ENCODE assay signal across 2 fruit fly cellular contexts in the genomic region with DNA sequence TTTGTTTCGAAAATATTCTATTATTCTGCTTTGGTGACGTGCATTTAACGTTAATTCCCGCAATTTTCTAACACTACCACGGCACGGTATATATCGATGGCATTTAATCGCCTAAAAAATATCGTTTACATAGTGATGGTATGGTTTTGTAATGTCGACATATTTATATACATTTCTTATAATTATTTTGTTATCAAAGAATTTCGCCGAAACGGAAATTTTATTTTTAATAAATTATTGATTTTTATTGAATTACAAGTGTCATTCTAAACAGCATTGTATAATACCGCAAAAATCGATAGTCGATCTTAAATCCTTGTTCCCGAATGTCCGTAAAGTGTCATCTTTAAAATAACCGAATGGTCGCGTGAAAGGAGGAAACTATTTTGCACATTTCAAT.
TF ChIP-seq lines count a peak whose summit lies in the region.

TSS of gene Sec20 (minus strand) at position 77 of the 400 bp plus-strand sequence.
TSS of gene dgrn (plus strand) at position 160 of the 400 bp plus-strand sequence.

TF ChIP-seq in whole organism, embryonic, 481 proteins besides CTCF, POLR2A, EP300 and RAD21 (continued from another document and continues in another):
- TF ChIP-seq Dfd (GFP tag; optimal IDR thresholded peaks at IDR 0.05; lab: Kevin White, UChicago) (no peak), CG2889 (GFP tag; IDR thresholded peaks at IDR 0.05; lab: Robert Waterston, UW) (no peak), CG12942 (GFP tag; optimal IDR thresholded peaks at IDR 0.05; lab: Kevin White, UChicago) (peak; percentile 59), NFAT (GFP tag; IDR thresholded peaks at IDR 0.05; lab: Robert Waterston, UW) (peak; percentile 74), CG5953 (GFP tag; IDR thresholded peaks at IDR 0.05; lab: Robert Waterston, UW) (0 out of 2 replicates have a peak, but pooled peaks have one; percentile 15), Hr39 (optimal IDR thresholded peaks at IDR 0.05; lab: Kevin White, UChicago) (no peak), Sry-β (GFP tag; optimal IDR thresholded peaks at IDR 0.05; lab: Kevin White, UChicago) (no peak), tio (GFP tag; optimal IDR thresholded peaks at IDR 0.05; lab: Kevin White, UChicago) (no peak), CG34376 (GFP tag; optimal IDR thresholded peaks at IDR 0.05; lab: Kevin White, UChicago) (peak; percentile 1), CG10979 (tag; optimal IDR thresholded peaks at IDR 0.05; lab: Kevin White, UChicago) (peak; percentile 64), dm (GFP tag; optimal IDR thresholded peaks at IDR 0.05; lab: Kevin White, UChicago) (peak; percentile 48), CG3847 (GFP tag; IDR thresholded peaks at IDR 0.05; lab: Robert Waterston, UW) (peak; percentile 77), Lpt (GFP tag; optimal IDR thresholded peaks at IDR 0.05; lab: Kevin White, UChicago) (no peak), corto (GFP tag; optimal IDR thresholded peaks at IDR 0.05; lab: Kevin White, UChicago) (peak; percentile 63), CG3281 (GFP tag; optimal IDR thresholded peaks at IDR 0.05; lab: Kevin White, UChicago) (peak; percentile 38), CG34224 (GFP tag; IDR thresholded peaks at IDR 0.05; lab: Robert Waterston, UW; ENCODE audit: partially characterized antibody) (peak; percentile 90), cas (GFP tag; IDR thresholded peaks at IDR 0.05; lab: Robert Waterston, UW) (no peak), ash1 (GFP tag; optimal IDR thresholded peaks at IDR 0.05; lab: Kevin White, UChicago) (no peak), CG6765 (GFP tag; optimal IDR thresholded peaks at IDR 0.05; lab: Kevin White, UChicago) (peak; percentile 9), pros (GFP tag; optimal IDR thresholded peaks at IDR 0.05; lab: Kevin White, UChicago) (no peak), ase (GFP tag; IDR thresholded peaks at IDR 0.05; lab: Robert Waterston, UW) (no peak; the same call in 2 of the 3 replicates), gcm (GFP tag; optimal IDR thresholded peaks at IDR 0.05; lab: Kevin White, UChicago) (peak; percentile 61), crol (GFP tag; IDR thresholded peaks at IDR 0.05; lab: Robert Waterston, UW) (no peak), luna (GFP tag; optimal IDR thresholded peaks at IDR 0.05; lab: Kevin White, UChicago) (no peak), CG11723 (GFP tag; optimal IDR thresholded peaks at IDR 0.05; lab: Kevin White, UChicago) (peak; percentile 19), H15 (GFP tag; IDR thresholded peaks at IDR 0.05; lab: Robert Waterston, UW) (no peak; the same call in 2 of the 3 replicates), CG4424 (GFP tag; optimal IDR thresholded peaks at IDR 0.05; lab: Kevin White, UChicago) (peak; percentile 74), btn (GFP tag; optimal IDR thresholded peaks at IDR 0.05; lab: Kevin White, UChicago) (no peak), CG6813 (GFP tag; optimal IDR thresholded peaks at IDR 0.05; lab: Kevin White, UChicago) (no peak), Antp (GFP tag; optimal IDR thresholded peaks at IDR 0.05; lab: Kevin White, UChicago) (no peak), Gsc (GFP tag; IDR thresholded peaks at IDR 0.05; lab: Robert Waterston, UW) (no peak), CG10543 (GFP tag; optimal IDR thresholded peaks at IDR 0.05; lab: Kevin White, UChicago) (peak; percentile 53), vnd (GFP tag; IDR thresholded peaks at IDR 0.05; lab: Robert Waterston, UW; ENCODE audit: partially characterized antibody) (peak; percentile 94), CG8765 (GFP tag; IDR thresholded peaks at IDR 0.05; lab: Robert Waterston, UW) (no peak), Ptx1 (GFP tag; IDR thresholded peaks at IDR 0.05; lab: Robert Waterston, UW) (peak; percentile 75), tx (GFP tag; optimal IDR thresholded peaks at IDR 0.05; lab: Kevin White, UChicago) (no peak), peb (GFP tag; IDR thresholded peaks at IDR 0.05; lab: Robert Waterston, UW) (no peak), pnt (GFP tag; optimal IDR thresholded peaks at IDR 0.05; lab: Kevin White, UChicago) (peak; percentile 11), CG18476 (GFP tag; optimal IDR thresholded peaks at IDR 0.05; lab: Kevin White, UChicago) (peak; percentile 52), lola (GFP tag; optimal IDR thresholded peaks at IDR 0.05; lab: Kevin White, UChicago) (peak in 1 of 3 experiments; percentile 69), Deaf1 (tag; optimal IDR thresholded peaks at IDR 0.05; lab: Kevin White, UChicago) (peak; percentile 63), z (GFP tag; IDR thresholded peaks at IDR 0.05; lab: Robert Waterston, UW) (no peak), CG11560 (tag; IDR thresholded peaks at IDR 0.05; lab: Robert Waterston, UW) (no peak), knrl (GFP tag; IDR thresholded peaks at IDR 0.05; lab: Robert Waterston, UW; ENCODE audit: partially characterized antibody) (peak; percentile 97), chinmo (GFP tag; IDR thresholded peaks at IDR 0.05; lab: Robert Waterston, UW; ENCODE audit: partially characterized antibody) (peak; percentile 85; the same call in 3 of the 4 replicates), Camta (GFP tag; optimal IDR thresholded peaks at IDR 0.05; lab: Kevin White, UChicago) (no peak), Sox102F (GFP tag; optimal IDR thresholded peaks at IDR 0.05; lab: Kevin White, UChicago) (peak; percentile 68), Max (GFP tag; optimal IDR thresholded peaks at IDR 0.05; lab: Kevin White, UChicago) (peak; percentile 74), CG11093 (GFP tag; IDR thresholded peaks at IDR 0.05; lab: Robert Waterston, UW) (no peak), pho (GFP tag; optimal IDR thresholded peaks at IDR 0.05; lab: Kevin White, UChicago) (peak; percentile 29), nom (GFP tag; optimal IDR thresholded peaks at IDR 0.05; lab: Kevin White, UChicago) (no peak), CG12071 (GFP tag; optimal IDR thresholded peaks at IDR 0.05; lab: Kevin White, UChicago) (no peak), CG4730 (GFP tag; IDR thresholded peaks at IDR 0.05; lab: Robert Waterston, UW) (0 out of 2 replicates have a peak, but pooled peaks have one; percentile 20), HLH3B (GFP tag; IDR thresholded peaks at IDR 0.05; lab: Robert Waterston, UW) (peak; percentile 61), inv (GFP tag; IDR thresholded peaks at IDR 0.05; lab: Robert Waterston, UW; ENCODE audit: partially characterized antibody) (peak; percentile 96), da (GFP tag; optimal IDR thresholded peaks at IDR 0.05; lab: Kevin White, UChicago) (no peak), Fer3 (tag; optimal IDR thresholded peaks at IDR 0.05; lab: Kevin White, UChicago) (peak; percentile 56), CG14441 (GFP tag; IDR thresholded peaks at IDR 0.05; lab: Robert Waterston, UW) (no peak), CG15601 (tag; optimal IDR thresholded peaks at IDR 0.05; lab: Kevin White, UChicago) (peak; percentile 68), oc (tag; optimal IDR thresholded peaks at IDR 0.05; lab: Kevin White, UChicago) (peak; percentile 26), CG9876 (GFP tag; optimal IDR thresholded peaks at IDR 0.05; lab: Kevin White, UChicago) (no peak), CG8089 (GFP tag; optimal IDR thresholded peaks at IDR 0.05; lab: Kevin White, UChicago) (no peak), shn (GFP tag; optimal IDR thresholded peaks at IDR 0.05; lab: Kevin White, UChicago) (no peak)

TF ChIP-seq in whole organism, prepupa, 60 proteins besides CTCF, POLR2A, EP300 and RAD21 (continued from another document):
- TF ChIP-seq CG8632 (GFP tag; optimal IDR thresholded peaks at IDR 0.05; lab: Kevin White, UChicago) = peak; percentile 15
- TF ChIP-seq CG4318 (GFP tag; optimal IDR thresholded peaks at IDR 0.05; lab: Kevin White, UChicago) = no peak
- peak; percentile 73 for TF ChIP-seq acj6 (GFP tag; optimal IDR thresholded peaks at IDR 0.05; lab: Kevin White, UChicago)
- TF ChIP-seq Eip93F (GFP tag; optimal IDR thresholded peaks at IDR 0.05; lab: Kevin White, UChicago) = peak; percentile 52
- TF ChIP-seq Gug (GFP tag; IDR thresholded peaks at IDR 0.05; lab: Robert Waterston, UW) = 0 out of 2 replicates have a peak, but pooled peaks have one; percentile 32
- peak; percentile 66 for TF ChIP-seq CG3032 (tag; optimal IDR thresholded peaks at IDR 0.05; lab: Kevin White, UChicago)
- peak; percentile 66 for TF ChIP-seq CG6792 (GFP tag; optimal IDR thresholded peaks at IDR 0.05; lab: Kevin White, UChicago)
- peak; percentile 74 for TF ChIP-seq OdsH (GFP tag; optimal IDR thresholded peaks at IDR 0.05; lab: Kevin White, UChicago)
- TF ChIP-seq Ets96B (tag; optimal IDR thresholded peaks at IDR 0.05; lab: Kevin White, UChicago) = peak; percentile 67
